Worm (Caenorhabditis elegans): ENCODE results near the gene K09G1.1.
"Not testable (repeated sequence)": the region's sequence is repeated elsewhere in the genome, so short reads cannot be mapped to it uniquely, and the experiment has no call there.

ce11 chrV:9622338-9622737, 39.0 kb downstream of the K09G1.1 start:
- not testable (repeated sequence) for TF ChIP-seq madf-8 (GFP tag; conservative IDR thresholded peaks at IDR 0.05); him-1 (tag; optimal IDR thresholded peaks at IDR 0.05); ama-1 (optimal IDR thresholded peaks at IDR 0.05); ama-1 (GFP tag; optimal IDR thresholded peaks at IDR 0.05); lir-1 (GFP tag; conservative IDR thresholded peaks at IDR 0.05); dpl-1 (GFP tag; optimal IDR thresholded peaks at IDR 0.05); hsf-1 (GFP tag; IDR thresholded peaks at IDR 0.05); dpff-1 (tag; optimal IDR thresholded peaks at IDR 0.05); F55B11.4 (tag; optimal IDR thresholded peaks at IDR 0.05; ENCODE audit: borderline replicate concordance, insufficient read depth)

Measured in whole organism, young adult.